Worm (Caenorhabditis elegans) whole organism, young adult: ENCODE data around the gene lin-3.

Experiments used
- B0035.1 ChIP-seq: sonication (generic microtip); optimal IDR thresholded peaks from 2 replicates; lab custom pipeline; 2016; ENCODE audit warnings: missing genetic modification characterization, mild to moderate bottlenecking, missing compliant biosample characterization, missing genotype, missing genetic modification reagents
- D2030.7 ChIP-seq: fragments of 200-800 bp; sonication (Bioruptor generic); IDR thresholded peaks from 2 replicates; pipeline ENCODE4 v1.3.6; 2022; ENCODE audit warnings: missing genetic modification reagents, missing genetic modification characterization, missing compliant biosample characterization
- F10E7.11 ChIP-seq: sonication (generic microtip); optimal IDR thresholded peaks from 2 replicates; lab custom pipeline; 2017; ENCODE audit warnings: mild to moderate bottlenecking, missing genetic modification characterization, moderate library complexity, missing compliant biosample characterization
- ama-1 ChIP-seq, 3 experiments: fragments of 150-350 bp in 1 of 3; sonication (generic microtip) in 2 of 3; optimal IDR thresholded peaks; 2 replicates each; lab custom pipeline; 2014 to 2018; ENCODE audit warnings: missing biosample characterization in 2 of 3, missing genetic modification characterization in 2 of 3, missing genetic modification reagents in 2 of 3
- attf-6 ChIP-seq: fragments of 200-800 bp; sonication (Bioruptor generic); IDR thresholded peaks from 2 replicates; pipeline ENCODE4 v1.3.6; 2022; ENCODE audit warnings: missing genetic modification reagents, missing genetic modification characterization, missing compliant biosample characterization
- hrde-1 ChIP-seq: sonication (generic microtip); optimal IDR thresholded peaks from 2 replicates; lab custom pipeline; 2016; ENCODE audit warnings: missing genetic modification characterization, mild to moderate bottlenecking, missing compliant biosample characterization, moderate library complexity, missing genotype, missing genetic modification reagents, borderline replicate concordance
- lin-35 ChIP-seq, 3 experiments: fragments of 150-350 bp in 2 of 3; sonication (generic microtip) in 1 of 3; optimal IDR thresholded peaks; 2 replicates each; lab custom pipeline; 2014 to 2018; ENCODE audit warnings: missing biosample characterization in 3 of 3, missing genetic modification characterization in 3 of 3, missing genetic modification reagents in 3 of 3
- lsy-27 ChIP-seq: sonication (generic microtip); optimal IDR thresholded peaks from 2 replicates; lab custom pipeline; 2017; ENCODE audit warnings: missing genetic modification characterization, mild to moderate bottlenecking, missing compliant biosample characterization, antibody characterized with exemption, missing genotype, borderline replicate concordance; ENCODE audit not compliant: insufficient read depth
- pha-4 ChIP-seq: fragments of 150-350 bp; sonication (generic microtip); optimal IDR thresholded peaks from 2 replicates; lab custom pipeline; 2014; ENCODE audit warnings: missing biosample characterization, missing genetic modification reagents, missing genetic modification characterization
- rec-8 ChIP-seq, 2 experiments: sonication (generic microtip); optimal IDR thresholded peaks; 2 replicates each; lab custom pipeline; 2016; ENCODE audit warnings: mild to moderate bottlenecking in 2 of 2, missing genetic modification characterization in 2 of 2, missing genetic modification reagents in 2 of 2, missing genotype in 2 of 2, missing biosample characterization in 1 of 2, missing compliant biosample characterization in 1 of 2, moderate library complexity in 1 of 2
- sea-2 ChIP-seq: fragments of 200-800 bp; sonication (Bioruptor generic); IDR thresholded peaks from 2 replicates; pipeline ENCODE4 v1.3.6; 2022; ENCODE audit warnings: missing genetic modification characterization, missing compliant biosample characterization
- unc-130 ChIP-seq: sonication (generic microtip); optimal IDR thresholded peaks from 2 replicates; lab custom pipeline; 2016; ENCODE audit warnings: missing genetic modification reagents, missing genetic modification characterization, missing compliant biosample characterization

DNA sequence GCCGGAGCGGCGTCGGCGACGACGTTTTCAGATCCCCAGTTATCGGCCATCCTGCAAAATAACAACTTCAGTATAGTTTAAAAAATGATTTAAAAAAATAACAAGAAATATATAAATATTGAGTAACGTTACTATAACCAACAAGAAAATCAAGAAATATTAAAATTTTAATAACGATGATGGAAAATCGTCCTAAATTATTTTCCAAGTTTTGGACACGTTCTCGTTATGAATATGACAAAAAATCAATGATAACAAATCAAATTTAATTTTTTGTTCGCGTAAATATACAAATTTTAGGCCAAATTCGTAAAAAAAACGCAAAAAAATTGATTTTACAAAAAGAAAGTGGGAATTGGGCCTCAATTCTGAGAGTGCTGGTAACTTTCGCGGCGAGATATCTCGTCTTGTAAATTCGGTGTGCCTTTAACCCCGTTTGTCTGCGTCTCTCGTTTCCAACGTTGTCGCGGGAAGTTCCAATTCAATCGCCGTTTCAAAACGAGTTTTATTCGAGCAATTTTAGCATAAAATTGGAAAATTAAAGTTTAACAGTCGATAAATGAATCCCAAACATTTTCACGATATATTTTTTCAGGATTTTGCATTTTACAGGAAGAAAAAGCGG, 57.0 kb downstream of the lin-3 start, which contains the start of gene rps-5:
- TF ChIP-seq B0035.1 (tag; lab: Kevin White, UChicago) (no peak), pha-4 (tag; lab: Kevin White, UChicago) (no peak), attf-6 (GFP tag; lab: Robert Waterston, UW) (no peak), F10E7.11 (tag; lab: Kevin White, UChicago) (no peak), sea-2 (no peak), ama-1 (optimal IDR thresholded peaks at IDR 0.05; lab: Kevin White, UChicago) (no peak), ama-1 (GFP tag; optimal IDR thresholded peaks at IDR 0.05; lab: Kevin White, UChicago) (no peak), lsy-27 (tag; lab: Kevin White, UChicago) (no peak), rec-8 (tag; optimal IDR thresholded peaks at IDR 0.05; lab: Kevin White, UChicago) (no peak), hrde-1 (tag; lab: Kevin White, UChicago) (no peak), lin-35 (GFP tag; optimal IDR thresholded peaks at IDR 0.05; lab: Kevin White, UChicago) (peak in 1 of 3 experiments; percentile 54), D2030.7 (peak; percentile 52; the same call in 1 of the 2 replicates), unc-130 (no peak)
